Fruit fly (Drosophila melanogaster) whole organism, embryonic: ENCODE measurements around the gene Sec22.

Experiments
- CG2116 ChIP-seq: fragments of 200-800 bp; sonication (Bioruptor generic); optimal IDR thresholded peaks from 3 replicates; lab custom pipeline; 2018; ENCODE audit warnings: missing biosample characterization, mild to moderate bottlenecking, missing genetic modification characterization
- Deaf1 ChIP-seq: fragments of 200-800 bp; optimal IDR thresholded peaks from 3 replicates; lab custom pipeline; 2019; ENCODE audit warnings: missing biosample characterization, mild to moderate bottlenecking, missing genetic modification characterization, moderate library complexity
- Jarid2 ChIP-seq: fragments of 200-800 bp; sonication (Bioruptor generic); optimal IDR thresholded peaks from 3 replicates; lab custom pipeline; 2017; ENCODE audit warnings: mild to moderate bottlenecking, missing biosample characterization, missing genetic modification reagents, missing genetic modification characterization
- Stat92E ChIP-seq, 3 experiments: fragments of >200 bp in 2 of 3; fragments of 200-800 bp in 1 of 3; sonication (Bioruptor generic) in 1 of 3; optimal IDR thresholded peaks; 2 replicates each; lab custom pipeline; 2017 to 2019; ENCODE audit warnings: missing biosample characterization in 3 of 3, missing genetic modification characterization in 3 of 3, mild to moderate bottlenecking in 1 of 3, moderate library complexity in 1 of 3
- sob ChIP-seq: fragments of 200-800 bp; sonication (Bioruptor generic); IDR thresholded peaks from 2 replicates; pipeline ENCODE4 v1.3.6; 2022; ENCODE audit warnings: missing biosample characterization, missing genetic modification characterization

The Sec22 gene

dm6 chrX:844523-844922, 38.6 kb downstream of the Sec22 start, which contains the start of gene CG14635:
Gene CG14635 (plus strand): TSS chrX:844823.
- TF ChIP-seq CG2116 (no peak), Deaf1 (tag; lab: Kevin White, UChicago) (no peak), Jarid2 (GFP tag; lab: Kevin White, UChicago) (no peak), Stat92E (GFP tag; optimal IDR thresholded peaks at IDR 0.05; lab: Kevin White, UChicago) (no peak)

DNA sequence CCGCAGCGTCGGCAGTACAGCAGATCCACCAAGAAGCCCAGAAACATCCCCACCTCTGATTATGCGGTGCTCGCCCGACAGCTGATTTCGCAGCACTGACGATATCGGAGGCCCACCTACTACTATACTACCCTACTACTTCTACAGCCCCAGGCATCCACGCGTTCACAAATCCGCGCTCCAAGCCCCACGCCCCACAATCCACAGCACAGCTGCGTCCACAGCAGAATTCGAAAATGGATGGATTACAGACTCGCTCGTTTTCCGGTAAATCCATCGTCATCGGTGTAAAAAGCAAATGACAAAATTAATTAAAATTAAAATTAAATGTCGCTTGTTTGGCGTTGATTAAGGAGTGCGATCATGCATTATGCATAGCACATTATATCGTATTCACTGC, 41.2 kb downstream of the Sec22 start, which contains the start of gene CG3713:
Gene CG3713, minus strand, starts transcription at position 101 of the 400 bp plus-strand sequence.
- no peak for TF ChIP-seq sob (GFP tag; lab: Robert Waterston, UW)
- TF ChIP-seq, all 482 proteins: peak for 0
